Worm (Caenorhabditis elegans) whole organism, L2 larva: ENCODE results near the gene sri-27.

Experiments used
- aly-2 ChIP-seq: fragments of 150-350 bp; optimal IDR thresholded peaks from 2 replicates; lab custom pipeline; 2014; ENCODE audit warnings: missing biosample characterization, missing genetic modification characterization
- ama-1 ChIP-seq: fragments of 150-350 bp; optimal IDR thresholded peaks from 2 replicates; lab custom pipeline; 2018; ENCODE audit warnings: inconsistent platforms
- egl-27 ChIP-seq: sonication (generic microtip); optimal IDR thresholded peaks from 3 replicates; lab custom pipeline; 2017; ENCODE audit warnings: missing biosample characterization, missing genetic modification reagents, missing genetic modification characterization
- lsy-2 ChIP-seq, 2 experiments: fragments of 150-350 bp in 1 of 2; sonication (generic microtip) in 1 of 2; optimal IDR thresholded peaks; 2 replicates each; lab custom pipeline; 2014 to 2017; ENCODE audit warnings: missing biosample characterization in 2 of 2, missing genetic modification characterization in 2 of 2
- nhr-10 ChIP-seq: sonication (generic microtip); optimal IDR thresholded peaks from 2 replicates; lab custom pipeline; 2017; ENCODE audit warnings: missing biosample characterization, missing genetic modification characterization
- nhr-77 ChIP-seq: fragments of 150-350 bp; optimal IDR thresholded peaks from 2 replicates; lab custom pipeline; 2014; ENCODE audit warnings: missing biosample characterization, missing genetic modification characterization
- ztf-11 ChIP-seq: sonication (generic microtip); optimal IDR thresholded peaks from 2 replicates; lab custom pipeline; 2017; ENCODE audit warnings: missing biosample characterization, missing genetic modification characterization

DNA sequence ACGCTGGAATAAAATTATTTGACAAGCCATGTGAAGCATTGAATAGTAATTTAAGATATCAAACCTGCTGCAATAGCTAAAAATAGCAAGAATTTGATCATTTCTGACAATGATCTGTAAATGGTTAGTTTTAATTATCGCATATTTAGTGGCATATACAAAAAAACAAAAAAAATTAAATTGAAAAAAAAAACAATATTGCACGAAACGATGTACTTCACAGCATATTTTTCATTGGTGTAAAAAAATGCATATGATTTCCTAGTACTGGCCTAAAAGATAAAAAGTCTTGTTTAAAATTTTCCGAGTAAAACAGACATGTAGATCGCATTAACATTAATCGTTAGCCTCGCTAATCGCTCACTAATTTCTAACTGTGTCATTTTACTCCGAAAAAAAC, 23.6 kb downstream of the sri-27 start, which contains the start of gene ZK697.8:
- TF ChIP-seq lsy-2 (tag; optimal IDR thresholded peaks at IDR 0.05; lab: Kevin White, UChicago) (no peak), aly-2 (tag; lab: Kevin White, UChicago) (no peak), ama-1 (lab: Kevin White, UChicago) (no peak), ztf-11 (no peak), nhr-10 (tag; lab: Kevin White, UChicago) (no peak), nhr-77 (tag; lab: Kevin White, UChicago) (no peak), egl-27 (tag; lab: Kevin White, UChicago) (no peak)
